Worm (Caenorhabditis elegans): ENCODE measurements around the gene F36H5.9.

DNA sequence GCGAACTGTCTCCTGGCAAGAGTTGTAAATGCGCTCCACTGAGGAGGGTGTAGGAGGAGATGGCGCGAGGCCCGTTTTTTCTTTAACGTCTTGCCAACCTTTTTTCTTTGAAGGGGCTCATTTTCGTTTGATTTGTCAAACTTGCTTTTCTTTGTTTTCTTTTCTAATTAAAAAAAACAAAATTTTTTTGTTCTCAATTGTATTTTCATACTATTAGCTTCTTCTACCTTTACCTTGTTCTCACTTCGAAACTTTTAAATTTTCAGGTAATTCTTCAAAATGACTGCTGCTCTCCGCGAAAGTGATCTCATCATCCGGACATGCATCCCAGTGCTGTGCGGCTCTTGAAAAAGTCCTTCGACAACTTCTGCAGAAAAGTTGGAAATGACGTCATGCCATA lies 42.9 kb downstream of the F36H5.9 start, which contains the start of gene fbxa-184:
- TF ChIP-seq ceh-28 (tag; optimal IDR thresholded peaks at IDR 0.05) = no peak
- no peak for TF ChIP-seq snpc-4 (tag; optimal IDR thresholded peaks at IDR 0.05)
- no peak for TF ChIP-seq nhr-11 (tag; optimal IDR thresholded peaks at IDR 0.05)
- no peak for TF ChIP-seq skn-1 (tag; optimal IDR thresholded peaks at IDR 0.05)
- TF ChIP-seq egl-27 (tag; optimal IDR thresholded peaks at IDR 0.05) = no peak
- no peak for TF ChIP-seq unc-62 (GFP tag; optimal IDR thresholded peaks at IDR 0.05)
- no peak for TF ChIP-seq ama-1 (optimal IDR thresholded peaks at IDR 0.05)
- TF ChIP-seq nhr-43 (tag; optimal IDR thresholded peaks at IDR 0.05; ENCODE audit: poor library complexity, severe bottlenecking) = no peak
